Fruit fly (Drosophila melanogaster) ovary, adult (tissue): ENCODE results near the gene CG18223.
A peak's percentile ranks its signal among the peaks of the same experiment; 100 is the strongest.

ENCODE experiments used
- CG17801 ChIP-seq: fragments of 200-800 bp; optimal IDR thresholded peaks from 2 replicates; lab custom pipeline; 2019; ENCODE audit warnings: missing biosample characterization, mild to moderate bottlenecking, missing genetic modification characterization, moderate library complexity; ENCODE audit not compliant: partially characterized antibody

CG18223 gene

dm6 chr3L:18904772-18905601, 15.1 kb downstream of the CG18223 start, which contains the start of the genes CSN1b and Prp6:
CSN1b (minus strand) TSS chr3L:18904930.
Prp6 (plus strand) TSS chr3L:18905372.
- TF ChIP-seq CG17801 (GFP tag; lab: Kevin White, UChicago), result no peak

- TF ChIP-seq CG17801 (GFP tag; lab: Kevin White, UChicago), result no peak
Measured at dm6 chr3L:18901411-18901810, 18.7 kb downstream of the CG18223 start, which contains the start of the genes arx and CG6843. arx (minus strand) TSS chr3L:18901554. CG6843 (plus strand) TSS chr3L:18901594.

dm6 chr3L:18898770-18899278, 21.3 kb downstream of the CG18223 start, which contains the start of gene RpL26:
RpL26 (plus strand) TSS chr3L:18898875.
- peak; percentile 78 for TF ChIP-seq CG17801 (GFP tag; lab: Kevin White, UChicago)

- peak; percentile 51 for TF ChIP-seq CG17801 (GFP tag; lab: Kevin White, UChicago)
Measured at dm6 chr3L:18898086-18898470, 22.0 kb downstream of the CG18223 start, which contains the start of gene CG3902. CG3902 (minus strand) TSS chr3L:18898293.

- peak; percentile 3 for TF ChIP-seq CG17801 (GFP tag; lab: Kevin White, UChicago)
Measured at dm6 chr3L:18897459-18898085, 22.5 kb downstream of the CG18223 start.

- no peak for TF ChIP-seq CG17801 (GFP tag; lab: Kevin White, UChicago)
Measured at dm6 chr3L:18896297-18896863, 23.7 kb downstream of the CG18223 start.

dm6 chr3L:18895079-18895478, 25.0 kb downstream of the CG18223 start:
- TF ChIP-seq CG17801 (GFP tag; lab: Kevin White, UChicago), result peak; percentile 15

dm6 chr3L:18891986-18892385, 28.1 kb downstream of the CG18223 start, which contains the start of gene NijB:
NijB (plus strand) TSS chr3L:18892383.
- TF ChIP-seq CG17801 (GFP tag; lab: Kevin White, UChicago), result no peak

- peak; percentile 96 for TF ChIP-seq CG17801 (GFP tag; lab: Kevin White, UChicago)
Measured at dm6 chr3L:18890283-18891175, 29.6 kb downstream of the CG18223 start, which contains the start of gene CG3961. CG3961 (minus strand) TSS chr3L:18890483.

dm6 chr3L:18889222-18889866, 30.8 kb downstream of the CG18223 start:
- TF ChIP-seq CG17801 (GFP tag; lab: Kevin White, UChicago), result no peak

- TF ChIP-seq CG17801 (GFP tag; lab: Kevin White, UChicago), result no peak
Measured at dm6 chr3L:18881613-18882012, 38.5 kb downstream of the CG18223 start.

- TF ChIP-seq CG17801 (GFP tag; lab: Kevin White, UChicago), result peak; percentile 15
Measured at dm6 chr3L:18872440-18872839, 47.7 kb downstream of the CG18223 start, which contains the start of the genes Rad9 and Uggt. Rad9 (minus strand) TSS chr3L:18872553. Uggt (plus strand) TSS chr3L:18872747.

- peak; percentile 22 for TF ChIP-seq CG17801 (GFP tag; lab: Kevin White, UChicago)
Measured at dm6 chr3L:18870027-18870426, 50.1 kb downstream of the CG18223 start, which contains the start of gene Blos3. Blos3 (plus strand) TSS chr3L:18870224.
